Worm (Caenorhabditis elegans) whole organism, young adult: ENCODE results near the gene dyf-2.

ENCODE experiments used
- C06A6.2 ChIP-seq: fragments of 200-800 bp; sonication (Bioruptor generic); conservative IDR thresholded peaks from 2 replicates; pipeline ENCODE4 v1.3.6; 2022; ENCODE audit warnings: missing genetic modification characterization, missing compliant biosample characterization
- C17E4.6 ChIP-seq: fragments of 200-800 bp; sonication (Bioruptor generic); IDR thresholded peaks from 2 replicates; pipeline ENCODE4 v1.3.6; 2022; ENCODE audit warnings: missing genetic modification reagents, missing genetic modification characterization, missing compliant biosample characterization
- F10E7.11 ChIP-seq: sonication (generic microtip); optimal IDR thresholded peaks from 2 replicates; lab custom pipeline; 2017; ENCODE audit warnings: mild to moderate bottlenecking, missing genetic modification characterization, moderate library complexity, missing compliant biosample characterization
- F39B2.1 ChIP-seq: fragments of 200-800 bp; sonication (Bioruptor generic); IDR thresholded peaks from 2 replicates; pipeline ENCODE4 v1.3.6; 2022; ENCODE audit warnings: missing genetic modification reagents, missing genetic modification characterization, missing compliant biosample characterization
- F57A8.1 ChIP-seq: fragments of 200-800 bp; sonication (Bioruptor generic); optimal IDR thresholded peaks from 2 replicates; lab custom pipeline; 2018; ENCODE audit warnings: mild to moderate bottlenecking, missing genetic modification characterization, moderate library complexity, missing compliant biosample characterization
- K11D2.4 ChIP-seq: fragments of 200-800 bp; sonication (Bioruptor generic); IDR thresholded peaks from 2 replicates; pipeline ENCODE4 v1.3.6; 2022; ENCODE audit warnings: missing genetic modification reagents, missing genetic modification characterization, missing compliant biosample characterization
- Y56A3A.18 ChIP-seq: fragments of 200-800 bp; sonication (Bioruptor generic); IDR thresholded peaks from 2 replicates; pipeline ENCODE4 v1.3.6; 2022; ENCODE audit warnings: missing genetic modification reagents, missing genetic modification characterization, missing compliant biosample characterization
- Y67H2A.10 ChIP-seq: fragments of 200-800 bp; sonication (Bioruptor generic); conservative IDR thresholded peaks from 2 replicates; pipeline ENCODE4 v1.3.6; 2022; ENCODE audit warnings: missing genetic modification reagents, missing genetic modification characterization, missing compliant biosample characterization
- ama-1 ChIP-seq, 3 experiments: fragments of 150-350 bp in 1 of 3; sonication (generic microtip) in 2 of 3; optimal IDR thresholded peaks; 2 replicates each; lab custom pipeline; 2014 to 2018; ENCODE audit warnings: missing biosample characterization in 2 of 3, missing genetic modification characterization in 2 of 3, missing genetic modification reagents in 2 of 3
- attf-3 ChIP-seq: fragments of 200-800 bp; sonication (Bioruptor generic); conservative IDR thresholded peaks from 2 replicates; pipeline ENCODE4 v1.3.6; 2022; ENCODE audit warnings: missing genetic modification reagents, missing genetic modification characterization, missing compliant biosample characterization
- bed-1 ChIP-seq: fragments of 200-800 bp; sonication (Bioruptor generic); IDR thresholded peaks from 2 replicates; pipeline ENCODE4 v1.3.6; 2022; ENCODE audit warnings: missing genetic modification reagents, missing genetic modification characterization, missing compliant biosample characterization
- bed-2 ChIP-seq: fragments of 200-800 bp; sonication (Bioruptor generic); IDR thresholded peaks from 2 replicates; pipeline ENCODE4 v1.3.6; 2022; ENCODE audit warnings: missing genetic modification reagents, missing genetic modification characterization, missing compliant biosample characterization
- cebp-1 ChIP-seq, 2 experiments: fragments of 200-800 bp in 1 of 2; sonication (Bioruptor generic) in 1 of 2; sonication (generic microtip) in 1 of 2; IDR thresholded peaks in 1 of 2; optimal IDR thresholded peaks in 1 of 2; 2 replicates each; pipeline versions ENCODE4 v1.3.6 to Lab custom; 2017 to 2022; ENCODE audit warnings: missing compliant biosample characterization in 2 of 2, missing genetic modification characterization in 2 of 2, mild to moderate bottlenecking in 1 of 2, missing genetic modification reagents in 1 of 2, moderate library complexity in 1 of 2
- ceh-58 ChIP-seq: fragments of 200-800 bp; sonication (Bioruptor generic); IDR thresholded peaks from 2 replicates; pipeline ENCODE4 v1.3.6; 2022; ENCODE audit warnings: missing genetic modification characterization, missing compliant biosample characterization
- dox-1 ChIP-seq: fragments of 200-800 bp; sonication (Bioruptor generic); IDR thresholded peaks from 2 replicates; pipeline ENCODE4 v1.3.6; 2022; ENCODE audit warnings: missing genetic modification reagents, missing genetic modification characterization, missing compliant biosample characterization
- dpff-1 ChIP-seq: sonication (generic microtip); optimal IDR thresholded peaks from 2 replicates; lab custom pipeline; 2017; ENCODE audit warnings: mild to moderate bottlenecking, missing genetic modification characterization, missing compliant biosample characterization
- efl-1 ChIP-seq: fragments of 150-350 bp; optimal IDR thresholded peaks from 2 replicates; lab custom pipeline; 2014; ENCODE audit warnings: missing biosample characterization, missing genetic modification reagents, missing genetic modification characterization
- egl-18 ChIP-seq: fragments of 200-800 bp; sonication (Bioruptor generic); IDR thresholded peaks from 2 replicates; pipeline ENCODE4 v1.3.6; 2022; ENCODE audit warnings: missing genetic modification reagents, missing genetic modification characterization, missing compliant biosample characterization
- egrh-3 ChIP-seq: fragments of 200-800 bp; sonication (Bioruptor generic); IDR thresholded peaks from 2 replicates; pipeline ENCODE4 v1.3.6; 2022; ENCODE audit warnings: missing genetic modification reagents, missing genetic modification characterization, missing compliant biosample characterization
- ekl-4 ChIP-seq: fragments of 200-800 bp; sonication (Bioruptor generic); IDR thresholded peaks from 2 replicates; pipeline ENCODE4 v1.3.6; 2022; ENCODE audit warnings: missing genetic modification reagents, missing genetic modification characterization, missing compliant biosample characterization
- him-1 ChIP-seq: sonication (generic microtip); optimal IDR thresholded peaks from 2 replicates; lab custom pipeline; 2016; ENCODE audit warnings: missing genotype, missing genetic modification reagents, missing genetic modification characterization, missing compliant biosample characterization
- hlh-26 ChIP-seq: fragments of 200-800 bp; sonication (Bioruptor generic); conservative IDR thresholded peaks from 2 replicates; pipeline ENCODE4 v1.3.6; 2022; ENCODE audit warnings: missing genetic modification reagents, missing genetic modification characterization, missing compliant biosample characterization
- hmg-1.2 ChIP-seq: fragments of 200-800 bp; sonication (Bioruptor generic); IDR thresholded peaks from 2 replicates; pipeline ENCODE4 v1.3.6; 2022; ENCODE audit warnings: missing genetic modification reagents, missing genetic modification characterization, missing compliant biosample characterization
- hrde-1 ChIP-seq: sonication (generic microtip); optimal IDR thresholded peaks from 2 replicates; lab custom pipeline; 2016; ENCODE audit warnings: missing genetic modification characterization, mild to moderate bottlenecking, missing compliant biosample characterization, moderate library complexity, missing genotype, missing genetic modification reagents, borderline replicate concordance
- hsf-1 ChIP-seq: fragments of 200-800 bp; sonication (Bioruptor generic); IDR thresholded peaks from 2 replicates; pipeline ENCODE4 v1.3.6; 2022; ENCODE audit warnings: missing genetic modification reagents, missing genetic modification characterization, missing compliant biosample characterization
- let-526 ChIP-seq: fragments of 200-800 bp; sonication (Bioruptor generic); IDR thresholded peaks from 2 replicates; pipeline ENCODE4 v1.3.6; 2022; ENCODE audit warnings: missing genetic modification reagents, missing genetic modification characterization, missing compliant biosample characterization
- lsl-1 ChIP-seq: fragments of 200-800 bp; sonication (Bioruptor generic); optimal IDR thresholded peaks from 2 replicates; lab custom pipeline; 2018; ENCODE audit warnings: mild to moderate bottlenecking, missing genetic modification characterization, moderate library complexity, missing compliant biosample characterization
- mel-28 ChIP-seq: sonication (generic microtip); optimal IDR thresholded peaks from 2 replicates; lab custom pipeline; 2016; ENCODE audit warnings: borderline replicate concordance, mild to moderate bottlenecking, missing genetic modification characterization, missing compliant biosample characterization
- mes-4 ChIP-seq: sonication (generic microtip); optimal IDR thresholded peaks from 2 replicates; lab custom pipeline; 2016; ENCODE audit warnings: missing genotype, missing genetic modification characterization, missing compliant biosample characterization
- rcor-1 ChIP-seq: fragments of 200-800 bp; sonication (Bioruptor generic); IDR thresholded peaks from 2 replicates; pipeline ENCODE4 v1.3.6; 2022; ENCODE audit warnings: missing genetic modification reagents, missing genetic modification characterization, missing compliant biosample characterization
- rec-8 ChIP-seq, 2 experiments: sonication (generic microtip); optimal IDR thresholded peaks; 2 replicates each; lab custom pipeline; 2016; ENCODE audit warnings: mild to moderate bottlenecking in 2 of 2, missing genetic modification characterization in 2 of 2, missing genetic modification reagents in 2 of 2, missing genotype in 2 of 2, missing biosample characterization in 1 of 2, missing compliant biosample characterization in 1 of 2, moderate library complexity in 1 of 2
- snpc-1.3 ChIP-seq: sonication (generic microtip); optimal IDR thresholded peaks from 2 replicates; lab custom pipeline; 2017; ENCODE audit warnings: missing genetic modification characterization, mild to moderate bottlenecking, missing compliant biosample characterization, antibody characterized with exemption, moderate library complexity, missing genotype, missing genetic modification reagents; ENCODE audit not compliant: insufficient read depth
- snpc-4 ChIP-seq, 5 experiments: fragments of 150-350 bp in 1 of 5; sonication (generic microtip) in 4 of 5; optimal IDR thresholded peaks; 2 replicates each; lab custom pipeline; 2014 to 2018; ENCODE audit warnings: missing genetic modification characterization in 5 of 5, missing biosample characterization in 3 of 5, antibody characterized with exemption in 2 of 5, mild to moderate bottlenecking in 2 of 5, missing compliant biosample characterization in 2 of 5, missing genotype in 2 of 5, moderate library complexity in 2 of 5, missing genetic modification reagents in 1 of 5
- zfh-2 ChIP-seq: fragments of 200-800 bp; sonication (Bioruptor generic); conservative IDR thresholded peaks from 2 replicates; pipeline ENCODE4 v1.3.6; 2022; ENCODE audit warnings: missing genetic modification reagents, missing genetic modification characterization, missing compliant biosample characterization
- zim-3 ChIP-seq: sonication (generic microtip); optimal IDR thresholded peaks from 2 replicates; lab custom pipeline; 2017; ENCODE audit warnings: mild to moderate bottlenecking, missing genetic modification characterization, moderate library complexity, missing compliant biosample characterization
- ztf-28 ChIP-seq: fragments of 200-800 bp; sonication (Bioruptor generic); IDR thresholded peaks from 2 replicates; pipeline ENCODE4 v1.3.6; 2022; ENCODE audit warnings: missing genetic modification reagents, missing genetic modification characterization, missing compliant biosample characterization
- ztf-3 ChIP-seq: fragments of 200-800 bp; sonication (Bioruptor generic); optimal IDR thresholded peaks from 2 replicates; lab custom pipeline; 2018; ENCODE audit warnings: mild to moderate bottlenecking, missing genetic modification characterization, missing compliant biosample characterization
- ztf-6 ChIP-seq: fragments of 200-800 bp; sonication (Bioruptor generic); IDR thresholded peaks from 2 replicates; pipeline ENCODE4 v1.3.6; 2022; ENCODE audit warnings: missing genetic modification reagents, missing genetic modification characterization, missing compliant biosample characterization

Gene dyf-2

ce11 chrIII:13724018-13724892, 38.0 kb upstream of the dyf-2 start (continued):
- TF ChIP-seq snpc-4 (GFP tag; optimal IDR thresholded peaks at IDR 0.05; lab: Kevin White, UChicago) (no peak), snpc-4 (tag; optimal IDR thresholded peaks at IDR 0.05; lab: Kevin White, UChicago) (no peak), him-1 (peak; percentile 88), C17E4.6 (no peak), let-526 (GFP tag; lab: Robert Waterston, UW) (no peak), efl-1 (GFP tag; lab: Kevin White, UChicago) (no peak), lsl-1 (GFP tag; lab: Kevin White, UChicago) (no peak), ama-1 (optimal IDR thresholded peaks at IDR 0.05; lab: Kevin White, UChicago) (peak; percentile 8), ama-1 (GFP tag; optimal IDR thresholded peaks at IDR 0.05; lab: Kevin White, UChicago) (no peak), rec-8 (tag; optimal IDR thresholded peaks at IDR 0.05; lab: Kevin White, UChicago) (no peak), rcor-1 (GFP tag; lab: Robert Waterston, UW) (no peak), C06A6.2 (GFP tag; lab: Robert Waterston, UW) (no peak; the same call in 1 of the 2 replicates), F10E7.11 (no peak), ztf-3 (GFP tag; lab: Kevin White, UChicago) (no peak)

ce11 chrIII:13722387-13723122, 36.3 kb upstream of the dyf-2 start:
- TF ChIP-seq hmg-1.2 (GFP tag; lab: Robert Waterston, UW) (0 out of 2 replicates have a peak, but pooled peaks have one; percentile 11), dox-1 (GFP tag; lab: Robert Waterston, UW) (peak; percentile 55), ekl-4 (GFP tag; lab: Robert Waterston, UW) (0 out of 2 replicates have a peak, but pooled peaks have one; percentile 28), mel-28 (tag; lab: Kevin White, UChicago) (peak; percentile 55), cebp-1 (GFP tag; IDR thresholded peaks at IDR 0.05; lab: Robert Waterston, UW) (no peak), cebp-1 (tag; optimal IDR thresholded peaks at IDR 0.05; lab: Kevin White, UChicago) (peak; percentile 28), egl-18 (no peak), Y67H2A.10 (GFP tag; lab: Robert Waterston, UW) (no peak), zfh-2 (GFP tag; lab: Robert Waterston, UW) (peak; percentile 47; the same call in 1 of the 2 replicates)

ce11 chrIII:13721944-13722343, 35.7 kb upstream of the dyf-2 start:
- TF ChIP-seq Y56A3A.18 (0 out of 2 replicates have a peak, but pooled peaks have one; percentile 23), bed-2 (GFP tag; lab: Robert Waterston, UW) (no peak)

- TF ChIP-seq egrh-3 (GFP tag; lab: Robert Waterston, UW) (peak; percentile 91), ceh-58 (no peak), K11D2.4 (no peak), dpff-1 (tag; lab: Kevin White, UChicago) (no peak), F39B2.1 (GFP tag; lab: Robert Waterston, UW) (no peak), F57A8.1 (GFP tag; lab: Kevin White, UChicago) (no peak), hrde-1 (tag; lab: Kevin White, UChicago) (no peak), let-526 (GFP tag; lab: Robert Waterston, UW) (no peak), zfh-2 (GFP tag; lab: Robert Waterston, UW) (peak; percentile 97), rcor-1 (GFP tag; lab: Robert Waterston, UW) (no peak), zim-3 (tag; lab: Kevin White, UChicago) (no peak), hsf-1 (GFP tag; lab: Robert Waterston, UW) (0 out of 2 replicates have a peak, but pooled peaks have one; percentile 50), ztf-28 (0 out of 2 replicates have a peak, but pooled peaks have one; percentile 55), ztf-6 (no peak), snpc-1.3 (tag; lab: Kevin White, UChicago) (no peak), hlh-26 (GFP tag; lab: Robert Waterston, UW) (no peak), mes-4 (tag; lab: Kevin White, UChicago) (no peak), bed-1 (GFP tag; lab: Robert Waterston, UW) (no peak), Y56A3A.18 (no peak), attf-3 (GFP tag; lab: Robert Waterston, UW) (no peak)
These were observed 34.8 kb upstream of the dyf-2 start for ce11 chrIII:13721066-13721465.
